Worm (Caenorhabditis elegans): ENCODE results near the gene F45D3.3.
A peak's percentile ranks its signal among the peaks of the same experiment; 100 is the strongest.

F45D3.3 gene

DNA sequence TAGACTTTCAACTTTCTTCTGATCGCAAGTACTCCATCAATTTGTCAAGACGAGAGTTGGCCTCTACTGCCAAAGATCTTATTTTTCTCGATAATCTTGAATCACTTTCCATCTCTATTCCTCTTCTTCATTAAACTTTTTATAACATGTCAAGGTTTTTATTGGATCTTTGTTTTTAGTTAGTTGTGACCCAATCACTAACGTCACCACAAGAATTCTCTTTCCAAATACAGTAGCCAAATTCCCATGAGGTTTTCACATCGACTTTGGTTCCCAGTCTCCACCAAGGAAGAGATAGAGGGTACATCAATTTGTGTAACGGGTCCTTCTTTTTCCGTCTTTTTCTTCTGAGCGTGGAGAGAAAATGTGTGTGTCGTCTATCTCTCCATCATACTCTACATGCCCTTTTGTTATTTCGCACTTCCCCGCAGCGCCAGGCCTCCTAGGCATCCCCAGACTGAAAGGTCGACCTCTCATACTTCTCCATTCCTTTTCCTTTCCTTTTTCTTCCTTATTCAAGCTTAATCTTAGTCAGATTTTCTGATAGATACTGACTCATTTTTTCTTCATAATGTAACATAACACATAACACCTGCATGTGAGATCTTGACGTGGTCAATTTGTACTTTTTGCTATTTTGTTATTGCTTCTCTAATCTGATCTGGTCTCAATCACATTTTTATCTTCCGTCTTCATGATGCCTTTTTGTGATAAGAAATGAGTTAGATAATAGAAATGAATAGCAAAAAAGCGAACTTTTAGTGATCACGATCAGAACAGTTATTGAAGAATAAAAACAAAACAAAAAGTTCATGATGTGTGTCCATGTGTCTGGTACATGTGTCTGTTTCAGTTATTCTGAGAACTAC lies 11.0 kb downstream of the F45D3.3 start:
- TF ChIP-seq ces-1 (GFP tag; optimal IDR thresholded peaks at IDR 0.05) (peak; percentile 3), bed-3 (GFP tag; optimal IDR thresholded peaks at IDR 0.05) (no peak)

DNA sequence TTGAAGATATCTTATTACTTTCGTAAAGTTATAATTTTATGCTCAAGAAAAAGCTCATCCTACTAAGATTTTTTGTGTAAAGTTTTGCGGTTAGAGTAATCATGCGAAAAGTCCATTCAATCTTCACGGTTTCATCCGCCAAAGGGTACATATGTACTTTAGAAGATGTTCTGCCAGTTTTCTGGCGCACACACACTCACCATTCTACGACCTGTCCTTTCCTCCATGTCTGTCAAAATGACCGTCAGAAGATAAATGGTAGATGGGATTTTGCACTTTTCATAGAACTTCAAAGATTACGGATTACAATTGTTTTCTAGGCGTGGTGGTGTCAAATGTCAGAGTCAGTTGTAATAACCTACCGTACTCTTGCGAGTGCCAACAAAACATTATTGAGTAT lies 12.7 kb downstream of the F45D3.3 start:
- TF ChIP-seq M03D4.4 (tag; optimal IDR thresholded peaks at IDR 0.05) = no peak
- no peak for TF ChIP-seq bed-3 (GFP tag; optimal IDR thresholded peaks at IDR 0.05)
- TF ChIP-seq lin-32 (GFP tag; optimal IDR thresholded peaks at IDR 0.05) = no peak
- no peak for TF ChIP-seq elt-3 (tag; optimal IDR thresholded peaks at IDR 0.05)
- no peak for TF ChIP-seq nhr-12 (tag; optimal IDR thresholded peaks at IDR 0.05)
- no peak for TF ChIP-seq elt-1 (tag; optimal IDR thresholded peaks at IDR 0.05; ENCODE audit: borderline replicate concordance, insufficient read depth)
- no peak for TF ChIP-seq tbx-8 (GFP tag; optimal IDR thresholded peaks at IDR 0.05)
- TF ChIP-seq nhr-76 (tag; optimal IDR thresholded peaks at IDR 0.05) = no peak
- TF ChIP-seq sptf-1 (tag; optimal IDR thresholded peaks at IDR 0.05) = no peak
- TF ChIP-seq snpc-4 (tag; optimal IDR thresholded peaks at IDR 0.05) = no peak
- no peak for TF ChIP-seq blmp-1 (tag; optimal IDR thresholded peaks at IDR 0.05)
- no peak for TF ChIP-seq sem-2 (GFP tag; optimal IDR thresholded peaks at IDR 0.05)
- no peak for TF ChIP-seq zip-8 (tag; optimal IDR thresholded peaks at IDR 0.05)
- TF ChIP-seq ces-1 (GFP tag; optimal IDR thresholded peaks at IDR 0.05) = no peak
- no peak for TF ChIP-seq unc-39 (tag; optimal IDR thresholded peaks at IDR 0.05)
- no peak for TF ChIP-seq mls-2 (tag; optimal IDR thresholded peaks at IDR 0.05)
- TF ChIP-seq unc-62 (GFP tag; optimal IDR thresholded peaks at IDR 0.05) = no peak

DNA sequence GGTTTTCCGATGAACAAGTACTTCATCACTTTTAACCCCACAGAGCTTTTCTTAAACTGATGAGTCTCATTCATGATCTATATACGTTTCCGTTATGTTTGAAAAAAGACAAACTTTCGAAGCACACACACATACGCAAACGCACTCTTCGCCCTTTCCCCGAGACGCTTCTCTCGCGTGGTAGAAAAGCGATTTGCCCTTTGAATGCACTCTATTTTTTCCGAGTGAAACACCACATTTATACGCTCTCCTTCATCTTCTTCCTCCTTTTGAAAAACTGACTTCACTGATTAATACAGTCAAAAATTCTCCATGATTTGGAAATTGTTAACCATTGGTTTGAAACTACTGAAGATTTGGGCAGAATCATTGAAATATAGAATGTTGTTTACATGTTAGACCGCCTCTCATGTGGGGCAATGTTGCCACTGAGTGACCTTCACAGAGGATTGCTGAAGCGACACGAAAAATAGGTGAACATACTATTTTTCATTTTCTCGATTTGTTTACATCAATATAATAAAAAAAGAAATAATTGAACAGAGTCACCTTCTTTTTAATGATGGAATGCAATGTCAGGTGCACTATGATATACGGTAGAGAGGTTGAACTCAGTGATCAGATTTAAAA lies 13.7 kb downstream of the F45D3.3 start:
- TF ChIP-seq sptf-1 (tag; optimal IDR thresholded peaks at IDR 0.05) = no peak
- no peak for TF ChIP-seq nhr-76 (tag; optimal IDR thresholded peaks at IDR 0.05)
- TF ChIP-seq mls-2 (tag; optimal IDR thresholded peaks at IDR 0.05) = no peak
- no peak for TF ChIP-seq elt-1 (tag; optimal IDR thresholded peaks at IDR 0.05; ENCODE audit: borderline replicate concordance, insufficient read depth)
- no peak for TF ChIP-seq cnd-1 (tag; optimal IDR thresholded peaks at IDR 0.05)
- TF ChIP-seq ces-1 (GFP tag; optimal IDR thresholded peaks at IDR 0.05) = no peak
- TF ChIP-seq unc-62 (GFP tag; optimal IDR thresholded peaks at IDR 0.05) = no peak
- TF ChIP-seq unc-39 (tag; optimal IDR thresholded peaks at IDR 0.05) = no peak
- TF ChIP-seq lsy-2 (tag; optimal IDR thresholded peaks at IDR 0.05) = no peak
- TF ChIP-seq nhr-237 (tag; optimal IDR thresholded peaks at IDR 0.05) = no peak
- no peak for TF ChIP-seq ceh-83 (GFP tag; optimal IDR thresholded peaks at IDR 0.05)

DNA sequence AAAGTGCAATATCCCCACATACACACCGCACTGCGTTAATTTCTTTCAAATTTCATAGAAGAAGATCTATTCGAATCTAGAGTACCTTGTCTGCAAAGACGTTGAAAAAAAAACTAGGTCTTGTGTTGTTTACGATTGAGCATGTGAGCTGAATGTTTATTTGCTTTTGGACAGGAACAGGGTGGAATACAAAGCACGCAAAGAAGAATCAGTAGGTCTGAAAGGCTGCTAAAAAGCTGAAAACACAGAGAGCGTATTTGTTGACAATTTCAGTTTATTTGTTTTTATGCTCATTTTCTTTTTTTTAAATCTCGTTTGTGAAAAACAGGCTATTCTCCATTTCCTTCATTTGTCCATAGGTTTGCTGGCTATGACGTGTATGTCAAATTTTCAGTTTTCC lies 15.2 kb downstream of the F45D3.3 start:
- TF ChIP-seq ztf-11 (tag; optimal IDR thresholded peaks at IDR 0.05) (no peak), pha-4 (tag; optimal IDR thresholded peaks at IDR 0.05) (no peak), blmp-1 (tag; optimal IDR thresholded peaks at IDR 0.05) (no peak), mls-2 (tag; optimal IDR thresholded peaks at IDR 0.05) (no peak), mab-5 (tag; optimal IDR thresholded peaks at IDR 0.05) (no peak), unc-120 (tag; optimal IDR thresholded peaks at IDR 0.05; ENCODE audit: poor library complexity, severe bottlenecking) (no peak), mep-1 (tag; optimal IDR thresholded peaks at IDR 0.05) (no peak), bed-3 (GFP tag; optimal IDR thresholded peaks at IDR 0.05) (no peak), nhr-237 (tag; optimal IDR thresholded peaks at IDR 0.05) (no peak), unc-39 (tag; optimal IDR thresholded peaks at IDR 0.05) (no peak), lsy-2 (tag; optimal IDR thresholded peaks at IDR 0.05) (no peak), ces-1 (GFP tag; optimal IDR thresholded peaks at IDR 0.05) (no peak), lin-13 (tag; optimal IDR thresholded peaks at IDR 0.05) (no peak), lin-32 (GFP tag; optimal IDR thresholded peaks at IDR 0.05) (no peak), M03D4.4 (tag; optimal IDR thresholded peaks at IDR 0.05) (no peak)

DNA sequence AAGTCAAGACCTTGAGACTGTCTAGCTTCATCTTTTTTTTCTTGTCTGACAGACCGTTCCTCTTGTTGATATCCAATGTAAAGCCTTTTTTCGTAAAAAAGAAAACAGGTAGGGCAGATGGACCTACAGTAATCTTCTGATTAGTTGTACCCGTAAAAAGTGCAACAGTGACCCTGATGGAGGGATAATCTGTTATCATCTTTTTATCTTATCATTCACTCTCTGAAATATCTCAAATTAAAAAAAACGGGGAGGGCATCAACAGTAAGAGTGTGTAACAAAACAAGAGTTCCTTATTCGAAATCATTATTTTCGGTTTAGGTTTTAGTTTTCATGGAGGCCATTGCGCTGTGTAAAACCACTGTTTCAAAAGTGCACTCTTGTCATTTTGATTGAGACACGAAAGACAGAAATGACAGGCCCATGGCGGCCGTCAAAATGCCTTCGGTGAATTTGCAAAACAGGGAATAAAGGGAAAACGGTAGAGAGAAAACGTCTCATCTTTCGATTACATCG lies 16.5 kb downstream of the F45D3.3 start:
- no peak for TF ChIP-seq nhr-76 (tag; optimal IDR thresholded peaks at IDR 0.05)
- TF ChIP-seq nhr-2 (tag; optimal IDR thresholded peaks at IDR 0.05) = no peak
- no peak for TF ChIP-seq sptf-1 (tag; optimal IDR thresholded peaks at IDR 0.05)
- no peak for TF ChIP-seq ham-2 (GFP tag; optimal IDR thresholded peaks at IDR 0.05)
- no peak for TF ChIP-seq nhr-237 (tag; optimal IDR thresholded peaks at IDR 0.05)
- no peak for TF ChIP-seq lsy-2 (tag; optimal IDR thresholded peaks at IDR 0.05)
- TF ChIP-seq ceh-83 (GFP tag; optimal IDR thresholded peaks at IDR 0.05) = no peak
- no peak for TF ChIP-seq elt-3 (tag; optimal IDR thresholded peaks at IDR 0.05)
- no peak for TF ChIP-seq drap-1 (GFP tag; optimal IDR thresholded peaks at IDR 0.05)

All from whole organism, mixed stage, embryonic.